Worm (Caenorhabditis elegans) whole organism, mixed stage, embryonic: ENCODE data around the gene melo-1.
"Not testable (repeated sequence)": the region's sequence is repeated elsewhere in the genome, so short reads cannot be mapped to it uniquely, and the experiment has no call there.

Source experiments
- bed-3 ChIP-seq: fragments of 200-800 bp; sonication (Bioruptor generic); optimal IDR thresholded peaks from 3 replicates; lab custom pipeline; 2018; ENCODE audit warnings: mild to moderate bottlenecking, missing genetic modification characterization, moderate library complexity, missing compliant biosample characterization
- blmp-1 ChIP-seq: fragments of 150-350 bp; optimal IDR thresholded peaks from 2 replicates; lab custom pipeline; 2014; ENCODE audit warnings: missing biosample characterization, missing genetic modification characterization
- ceh-39 ChIP-seq: fragments of 150-350 bp; optimal IDR thresholded peaks from 2 replicates; lab custom pipeline; 2014; ENCODE audit warnings: missing biosample characterization, missing genetic modification characterization
- ceh-43 ChIP-seq: fragments of 200-800 bp; sonication (Bioruptor generic); optimal IDR thresholded peaks from 2 replicates; lab custom pipeline; 2018; ENCODE audit warnings: mild to moderate bottlenecking, missing genetic modification characterization, moderate library complexity, missing compliant biosample characterization
- ces-1 ChIP-seq: fragments of 150-350 bp; optimal IDR thresholded peaks from 2 replicates; lab custom pipeline; 2014; ENCODE audit warnings: missing biosample characterization, missing genetic modification reagents, missing genetic modification characterization
- cnd-1 ChIP-seq: fragments of 200-800 bp; sonication (Bioruptor generic); optimal IDR thresholded peaks from 2 replicates; lab custom pipeline; 2018; ENCODE audit warnings: mild to moderate bottlenecking, missing genetic modification characterization, missing compliant biosample characterization
- drap-1 ChIP-seq: fragments of 200-800 bp; sonication (Bioruptor generic); optimal IDR thresholded peaks from 3 replicates; lab custom pipeline; 2018; ENCODE audit warnings: mild to moderate bottlenecking, missing genetic modification characterization, missing compliant biosample characterization
- elt-3 ChIP-seq: fragments of 150-350 bp; optimal IDR thresholded peaks from 2 replicates; lab custom pipeline; 2014; ENCODE audit warnings: missing biosample characterization, missing genetic modification characterization
- flh-1 ChIP-seq: fragments of 200-800 bp; sonication (Bioruptor generic); optimal IDR thresholded peaks from 2 replicates; lab custom pipeline; 2018; ENCODE audit warnings: mild to moderate bottlenecking, missing genetic modification characterization, moderate library complexity, missing compliant biosample characterization
- ham-2 ChIP-seq: fragments of 200-800 bp; sonication (Bioruptor generic); optimal IDR thresholded peaks from 2 replicates; lab custom pipeline; 2018; ENCODE audit warnings: mild to moderate bottlenecking, missing genetic modification characterization, missing compliant biosample characterization
- hlh-1 ChIP-seq: fragments of 150-350 bp; optimal IDR thresholded peaks from 2 replicates; lab custom pipeline; 2014; ENCODE audit warnings: missing biosample characterization, missing genetic modification reagents, missing genetic modification characterization
- lin-32 ChIP-seq: fragments of 200-800 bp; sonication (Bioruptor generic); optimal IDR thresholded peaks from 2 replicates; lab custom pipeline; 2018; ENCODE audit warnings: mild to moderate bottlenecking, missing genetic modification characterization, missing compliant biosample characterization
- lsy-2 ChIP-seq: fragments of 150-350 bp; optimal IDR thresholded peaks from 2 replicates; lab custom pipeline; 2014; ENCODE audit warnings: missing biosample characterization, missing genetic modification characterization
- mab-5 ChIP-seq: fragments of 150-350 bp; optimal IDR thresholded peaks from 2 replicates; lab custom pipeline; 2014; ENCODE audit warnings: missing biosample characterization, missing genetic modification characterization
- mep-1 ChIP-seq: fragments of 150-350 bp; optimal IDR thresholded peaks from 2 replicates; lab custom pipeline; 2017; ENCODE audit warnings: missing biosample characterization, missing genetic modification reagents, missing genetic modification characterization, inconsistent platforms
- nhr-12 ChIP-seq: fragments of 150-350 bp; optimal IDR thresholded peaks from 2 replicates; lab custom pipeline; 2014; ENCODE audit warnings: missing biosample characterization, missing genetic modification characterization
- nhr-2 ChIP-seq: fragments of 150-350 bp; optimal IDR thresholded peaks from 2 replicates; lab custom pipeline; 2014; ENCODE audit warnings: missing biosample characterization, missing genetic modification characterization
- nhr-237 ChIP-seq: fragments of 150-350 bp; optimal IDR thresholded peaks from 2 replicates; lab custom pipeline; 2014; ENCODE audit warnings: missing biosample characterization, missing genetic modification characterization
- pha-4 ChIP-seq: fragments of 150-350 bp; optimal IDR thresholded peaks from 2 replicates; lab custom pipeline; 2018; ENCODE audit warnings: missing biosample characterization, missing genetic modification reagents, missing genetic modification characterization
- sem-2 ChIP-seq: fragments of 200-800 bp; sonication (Bioruptor generic); optimal IDR thresholded peaks from 2 replicates; lab custom pipeline; 2018; ENCODE audit warnings: mild to moderate bottlenecking, missing genetic modification characterization, missing compliant biosample characterization
- sptf-1 ChIP-seq: sonication (generic microtip); optimal IDR thresholded peaks from 2 replicates; lab custom pipeline; 2017; ENCODE audit warnings: mild to moderate bottlenecking, missing genetic modification characterization, moderate library complexity, missing compliant biosample characterization
- tbx-8 ChIP-seq: fragments of 200-800 bp; sonication (Bioruptor generic); optimal IDR thresholded peaks from 2 replicates; lab custom pipeline; 2018; ENCODE audit warnings: mild to moderate bottlenecking, missing genetic modification characterization, moderate library complexity, missing compliant biosample characterization
- unc-120 ChIP-seq: sonication (generic microtip); optimal IDR thresholded peaks from 2 replicates; lab custom pipeline; 2017; ENCODE audit warnings: missing genetic modification characterization, missing compliant biosample characterization; ENCODE audit not compliant: poor library complexity, severe bottlenecking
- unc-39 ChIP-seq: fragments of 150-350 bp; optimal IDR thresholded peaks from 2 replicates; lab custom pipeline; 2014; ENCODE audit warnings: missing biosample characterization, missing genetic modification characterization
- unc-62 ChIP-seq: fragments of 150-350 bp; optimal IDR thresholded peaks from 2 replicates; lab custom pipeline; 2014; ENCODE audit warnings: missing biosample characterization, missing genetic modification reagents, missing genetic modification characterization
- zip-8 ChIP-seq: fragments of 150-350 bp; optimal IDR thresholded peaks from 2 replicates; lab custom pipeline; 2014; ENCODE audit warnings: missing biosample characterization, missing genetic modification characterization
- ztf-11 ChIP-seq: fragments of 150-350 bp; optimal IDR thresholded peaks from 2 replicates; lab custom pipeline; 2014; ENCODE audit warnings: missing biosample characterization, missing genetic modification characterization

The melo-1 gene

DNA sequence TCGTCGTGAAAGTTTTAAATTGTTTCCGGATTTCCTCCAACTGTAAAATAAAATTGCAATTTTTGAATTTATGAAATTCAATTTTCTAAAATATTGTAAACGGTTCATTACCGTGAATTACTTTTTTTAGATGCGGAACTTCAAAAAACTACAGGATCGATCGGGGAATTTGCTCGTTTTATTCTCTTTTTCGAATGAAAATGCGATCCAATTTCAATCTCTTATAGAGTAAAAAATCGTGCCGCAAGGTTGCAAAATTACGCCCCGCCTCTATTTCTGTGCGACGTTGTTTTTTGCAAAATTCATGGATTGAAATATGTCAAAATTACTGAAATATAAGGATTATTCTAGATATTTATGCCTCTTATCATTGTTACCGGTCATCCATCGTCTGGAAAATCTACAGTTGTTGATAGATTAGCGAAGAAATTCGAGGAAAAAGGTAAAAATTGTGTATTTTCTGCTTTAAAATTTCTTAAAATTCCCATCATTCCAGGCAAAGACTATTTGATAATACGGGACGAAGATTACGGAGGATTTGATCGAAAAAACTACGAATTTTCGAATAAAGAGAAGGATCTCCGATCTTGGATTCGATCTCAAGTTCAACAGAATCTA lies 17.5 kb upstream of the melo-1 start, which contains the start of gene Y57G11C.43:
Gene Y57G11C.43, plus strand, starts transcription at position 224 of the 618 bp plus-strand sequence.
- TF ChIP-seq drap-1 (GFP tag; lab: Kevin White, UChicago) (no peak), tbx-8 (no peak), elt-3 (tag; lab: Kevin White, UChicago) (no peak), blmp-1 (no peak), cnd-1 (no peak), pha-4 (tag; lab: Kevin White, UChicago) (no peak), unc-39 (tag; lab: Kevin White, UChicago) (no peak)

DNA sequence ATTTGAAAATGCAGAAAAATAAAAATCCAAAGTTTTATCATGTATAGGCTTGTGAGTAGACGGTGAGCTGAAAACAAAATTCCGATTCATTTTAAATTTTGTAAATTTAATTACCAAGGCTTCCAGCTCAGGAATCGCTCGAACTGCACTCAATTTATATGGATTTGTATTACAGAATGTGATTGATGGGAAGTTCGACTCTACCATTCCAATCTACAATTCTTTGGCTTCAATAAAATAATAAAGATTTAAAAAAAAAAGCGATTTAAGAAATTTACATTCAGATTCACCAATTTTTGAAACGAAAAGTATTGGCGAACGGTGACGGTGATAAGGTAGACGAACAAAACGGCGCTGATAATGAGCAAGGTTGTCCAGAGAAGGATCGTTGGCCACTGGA lies 16.2 kb upstream of the melo-1 start:
- TF ChIP-seq hlh-1 (no peak), mep-1 (tag; lab: Kevin White, UChicago) (no peak), unc-39 (tag; lab: Kevin White, UChicago) (no peak), bed-3 (GFP tag; lab: Kevin White, UChicago) (no peak), ces-1 (GFP tag; lab: Kevin White, UChicago) (no peak), nhr-2 (no peak), sptf-1 (tag; lab: Kevin White, UChicago) (no peak), nhr-12 (tag; lab: Kevin White, UChicago) (no peak), tbx-8 (no peak), unc-62 (GFP tag; lab: Kevin White, UChicago) (no peak)

DNA sequence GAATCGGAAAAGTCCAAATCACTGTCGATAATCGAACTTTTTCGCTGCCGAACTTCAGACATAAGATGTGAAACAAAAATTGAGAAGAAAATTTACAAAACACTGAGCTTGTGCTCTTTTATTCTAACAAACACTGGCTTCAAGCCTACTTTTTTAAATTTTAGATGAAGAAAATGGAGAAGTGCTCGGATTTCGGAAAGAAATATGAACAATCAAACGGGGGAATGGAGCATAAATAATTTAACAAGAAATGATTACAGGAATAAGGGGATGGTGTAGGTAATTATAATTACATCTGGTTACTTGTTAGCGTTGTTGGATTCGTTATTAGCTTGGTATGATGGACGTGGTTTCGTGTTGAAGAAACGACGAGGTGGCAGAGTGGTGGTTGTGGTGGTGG lies 15.5 kb upstream of the melo-1 start, which contains the start of gene degl-1:
Gene degl-1, minus strand, starts transcription at position 101 of the 400 bp plus-strand sequence.
- TF ChIP-seq unc-120: no peak
- TF ChIP-seq ceh-39: no peak

DNA sequence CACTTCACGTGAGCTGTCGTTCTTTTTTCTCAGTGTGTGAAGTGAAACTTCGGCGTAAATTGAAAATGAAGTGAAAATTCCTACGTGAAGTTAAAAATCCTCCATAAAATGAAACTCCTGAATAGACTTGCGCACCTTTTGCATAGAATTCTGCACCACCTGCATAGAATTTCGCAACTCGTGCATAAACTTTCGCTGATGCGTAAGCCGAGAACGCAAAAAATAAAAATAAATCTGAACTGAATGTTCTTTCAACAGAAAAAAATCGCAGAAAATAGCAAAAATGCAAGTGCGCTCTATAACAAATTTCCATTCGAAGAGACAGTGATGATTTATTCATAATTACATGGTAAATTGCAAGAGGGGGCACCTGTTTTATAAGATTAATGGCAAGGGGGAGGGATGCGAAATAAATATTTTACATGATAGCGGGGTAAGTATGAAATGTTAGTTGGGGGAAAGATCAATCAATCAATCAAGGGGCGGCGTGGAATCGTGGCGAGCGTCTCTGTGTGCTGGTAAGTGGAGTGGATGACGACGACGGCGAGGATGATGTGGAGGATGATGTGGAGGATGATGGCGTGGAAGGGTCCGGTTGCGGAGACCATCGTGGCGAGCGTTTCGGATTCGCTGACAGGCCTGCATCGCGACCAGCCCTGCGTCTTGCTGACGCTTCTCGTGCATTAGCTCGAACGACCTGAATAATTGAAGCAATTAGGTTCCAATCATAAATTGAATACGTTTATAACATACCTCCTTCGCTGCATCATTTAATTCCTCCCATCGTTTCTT lies 13.4 kb upstream of the melo-1 start, which contains the start of gene Y57G11C.36:
Gene Y57G11C.36, minus strand, starts transcription at position 502 of the 792 bp plus-strand sequence.
- TF ChIP-seq tbx-8: no peak
- no peak for TF ChIP-seq mab-5 (tag; lab: Kevin White, UChicago)
- TF ChIP-seq unc-39 (tag; lab: Kevin White, UChicago): no peak

DNA sequence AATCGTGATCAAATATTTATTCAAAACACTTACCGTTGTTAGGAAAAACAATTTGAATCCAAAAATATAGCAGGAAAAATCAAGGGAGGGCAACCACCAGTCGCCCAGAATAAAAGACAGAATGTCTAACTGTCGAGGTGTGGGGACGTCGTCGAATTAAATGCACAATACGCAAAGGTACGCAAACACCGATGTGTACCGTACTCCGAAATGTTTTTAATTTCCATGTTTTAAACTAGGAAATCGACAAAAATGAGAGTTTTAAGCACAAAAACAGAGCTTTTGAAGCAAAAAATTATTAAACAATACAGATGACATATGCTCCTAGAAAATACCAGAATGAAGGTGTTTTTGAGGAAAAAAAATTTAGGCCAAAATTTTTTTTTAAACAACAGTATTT lies 12.4 kb upstream of the melo-1 start, which contains the start of gene Y57G11C.51:
Gene Y57G11C.51, minus strand, starts transcription at position 101 of the 400 bp plus-strand sequence.
- TF ChIP-seq zip-8 (tag; lab: Kevin White, UChicago); nhr-12 (tag; lab: Kevin White, UChicago); ceh-43 (GFP tag; lab: Kevin White, UChicago): not testable (repeated sequence)

DNA sequence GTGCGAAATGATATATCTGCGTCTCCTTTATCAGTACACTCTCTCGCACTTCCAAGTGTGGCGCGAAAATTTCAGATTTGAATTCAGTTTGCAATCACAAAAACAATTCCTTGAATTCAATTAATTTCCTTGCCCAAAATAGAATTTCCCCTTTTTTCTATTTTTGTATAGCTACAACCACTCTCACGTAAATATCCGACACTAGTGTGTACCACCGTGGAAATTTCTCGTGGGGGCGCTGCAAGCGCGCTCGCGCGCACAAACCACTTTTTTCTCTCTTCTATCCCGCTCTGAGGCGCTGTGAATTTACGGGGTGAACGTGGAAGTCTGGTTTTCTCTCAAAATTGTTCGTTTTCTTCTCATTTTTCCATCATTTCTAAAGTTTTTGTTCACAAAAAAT lies 5.3 kb upstream of the melo-1 start, which contains the start of gene Y57G11C.8:
Gene Y57G11C.8, plus strand, starts transcription at position 301 of the 400 bp plus-strand sequence.
- no peak for TF ChIP-seq mep-1 (tag; lab: Kevin White, UChicago)
- no peak for TF ChIP-seq flh-1 (GFP tag; lab: Kevin White, UChicago)
- TF ChIP-seq cnd-1: no peak
- TF ChIP-seq ces-1 (GFP tag; lab: Kevin White, UChicago): no peak
- TF ChIP-seq nhr-237 (tag; lab: Kevin White, UChicago): no peak
- TF ChIP-seq ceh-39: no peak
- no peak for TF ChIP-seq pha-4 (tag; lab: Kevin White, UChicago)
- TF ChIP-seq ztf-11 (tag; lab: Kevin White, UChicago): no peak
- no peak for TF ChIP-seq lsy-2
- no peak for TF ChIP-seq mab-5 (tag; lab: Kevin White, UChicago)
- no peak for TF ChIP-seq elt-3 (tag; lab: Kevin White, UChicago)
- no peak for TF ChIP-seq hlh-1
- no peak for TF ChIP-seq unc-62 (GFP tag; lab: Kevin White, UChicago)
- no peak for TF ChIP-seq sem-2 (GFP tag; lab: Kevin White, UChicago)
- TF ChIP-seq lin-32 (GFP tag; lab: Kevin White, UChicago): no peak
- TF ChIP-seq bed-3 (GFP tag; lab: Kevin White, UChicago): no peak
- TF ChIP-seq zip-8 (tag; lab: Kevin White, UChicago): no peak
- no peak for TF ChIP-seq nhr-2
- no peak for TF ChIP-seq ham-2 (GFP tag; lab: Kevin White, UChicago)
- TF ChIP-seq, all 35 proteins: peak for 0
